Fruit fly (Drosophila melanogaster): ENCODE data around the gene btsz.
A peak's percentile ranks its signal among the peaks of the same experiment; 100 is the strongest.

Gene btsz

dm6 chr3R:14785335-14785734 is 90.0 kb downstream of the btsz start:
- TF ChIP-seq Hr39 (GFP tag; optimal IDR thresholded peaks at IDR 0.05) = no peak
- TF ChIP-seq CG34406 (GFP tag; optimal IDR thresholded peaks at IDR 0.05) = no peak
- no peak for TF ChIP-seq CG8319 (GFP tag; optimal IDR thresholded peaks at IDR 0.05)
- no peak for TF ChIP-seq CG16779 (tag; optimal IDR thresholded peaks at IDR 0.05)
- TF ChIP-seq achi (GFP tag; optimal IDR thresholded peaks at IDR 0.05) = peak; percentile 12
- peak; percentile 51 for TF ChIP-seq Hr4 (GFP tag; optimal IDR thresholded peaks at IDR 0.05)
- no peak for TF ChIP-seq Lpt (GFP tag; optimal IDR thresholded peaks at IDR 0.05)
- TF ChIP-seq Smox (GFP tag; optimal IDR thresholded peaks at IDR 0.05) = no peak
- no peak for TF ChIP-seq CG31627 (GFP tag; optimal IDR thresholded peaks at IDR 0.05)
- no peak for TF ChIP-seq CG11902 (GFP tag; optimal IDR thresholded peaks at IDR 0.05)
- TF ChIP-seq CG4318 (GFP tag; optimal IDR thresholded peaks at IDR 0.05) = peak; percentile 31
- TF ChIP-seq Eip93F (GFP tag; optimal IDR thresholded peaks at IDR 0.05) = no peak
- no peak for TF ChIP-seq CG3919 (GFP tag; optimal IDR thresholded peaks at IDR 0.05)
- TF ChIP-seq CG6163 (GFP tag; IDR thresholded peaks at IDR 0.05) = no peak
- peak; percentile 21 for TF ChIP-seq Sox14 (GFP tag; optimal IDR thresholded peaks at IDR 0.05)
- TF ChIP-seq CG11762 (GFP tag; optimal IDR thresholded peaks at IDR 0.05; ENCODE audit: insufficient read depth) = no peak
- no peak for TF ChIP-seq CG3032 (tag; optimal IDR thresholded peaks at IDR 0.05)
- TF ChIP-seq net (GFP tag; optimal IDR thresholded peaks at IDR 0.05) = peak; percentile 6
- no peak for TF ChIP-seq eg (GFP tag; IDR thresholded peaks at IDR 0.05)
- peak; percentile 35 for TF ChIP-seq CG15336 (GFP tag; IDR thresholded peaks at IDR 0.05)
- TF ChIP-seq CG8632 (GFP tag; optimal IDR thresholded peaks at IDR 0.05) = no peak
- TF ChIP-seq CG32006 (GFP tag; optimal IDR thresholded peaks at IDR 0.05) = peak; percentile 70
- peak; percentile 54; the same call in 2 of the 3 replicates for TF ChIP-seq CG8119 (GFP tag; IDR thresholded peaks at IDR 0.05)
- no peak for TF ChIP-seq CG6854 (GFP tag; optimal IDR thresholded peaks at IDR 0.05)

dm6 chr3R:14780747-14781146 is 94.5 kb downstream of the btsz start:
- TF ChIP-seq Eip93F (GFP tag; optimal IDR thresholded peaks at IDR 0.05) = peak; percentile 56
- peak; percentile 40 for TF ChIP-seq vri (GFP tag; optimal IDR thresholded peaks at IDR 0.05)
- no peak for TF ChIP-seq CG11762 (GFP tag; optimal IDR thresholded peaks at IDR 0.05; ENCODE audit: insufficient read depth)
- no peak for TF ChIP-seq fd59A (GFP tag; optimal IDR thresholded peaks at IDR 0.05)
- no peak for TF ChIP-seq CG6854 (GFP tag; optimal IDR thresholded peaks at IDR 0.05)
- peak; percentile 52 for TF ChIP-seq Eip78C (GFP tag)
- TF ChIP-seq OdsH (GFP tag; optimal IDR thresholded peaks at IDR 0.05) = no peak
- no peak for TF ChIP-seq CG6808 (GFP tag; optimal IDR thresholded peaks at IDR 0.05)
- no peak for TF ChIP-seq CG34406 (GFP tag; optimal IDR thresholded peaks at IDR 0.05)
- TF ChIP-seq CG8119 (GFP tag; IDR thresholded peaks at IDR 0.05) = 0 out of 3 replicates have a peak, but pooled peaks have one; percentile 5
- TF ChIP-seq fkh (GFP tag; optimal IDR thresholded peaks at IDR 0.05) = no peak
- TF ChIP-seq Gug (GFP tag; IDR thresholded peaks at IDR 0.05) = no peak
- no peak for TF ChIP-seq Ets21C (GFP tag; optimal IDR thresholded peaks at IDR 0.05)
- TF ChIP-seq topi (GFP tag; optimal IDR thresholded peaks at IDR 0.05) = no peak
- TF ChIP-seq fd85E (GFP tag; optimal IDR thresholded peaks at IDR 0.05) = no peak
- no peak for TF ChIP-seq Met (GFP tag; optimal IDR thresholded peaks at IDR 0.05)

dm6 chr3R:14779733-14780278 is 95.5 kb downstream of the btsz start:
- TF ChIP-seq CG32006 (GFP tag; optimal IDR thresholded peaks at IDR 0.05) (peak; percentile 43), CG6276 (GFP tag; optimal IDR thresholded peaks at IDR 0.05) (no peak), vri (GFP tag; optimal IDR thresholded peaks at IDR 0.05) (no peak), CG11762 (GFP tag; optimal IDR thresholded peaks at IDR 0.05; ENCODE audit: insufficient read depth) (no peak), acj6 (GFP tag; optimal IDR thresholded peaks at IDR 0.05) (peak; percentile 5), achi (GFP tag; optimal IDR thresholded peaks at IDR 0.05) (peak; percentile 20), CG8119 (GFP tag; IDR thresholded peaks at IDR 0.05) (peak; percentile 34; the same call in 1 of the 3 replicates), Eip78C (GFP tag) (peak; percentile 22), CG4318 (GFP tag; optimal IDR thresholded peaks at IDR 0.05) (peak; percentile 9), Smox (GFP tag; optimal IDR thresholded peaks at IDR 0.05) (no peak), OdsH (GFP tag; optimal IDR thresholded peaks at IDR 0.05) (peak; percentile 2), ss (GFP tag; optimal IDR thresholded peaks at IDR 0.05) (no peak), esn (GFP tag; optimal IDR thresholded peaks at IDR 0.05) (peak; percentile 15), Hr4 (GFP tag; optimal IDR thresholded peaks at IDR 0.05) (peak; percentile 49), pdm3 (GFP tag; optimal IDR thresholded peaks at IDR 0.05) (peak; percentile 1), fd59A (GFP tag; optimal IDR thresholded peaks at IDR 0.05) (no peak), lz (GFP tag; optimal IDR thresholded peaks at IDR 0.05) (peak; percentile 7), net (GFP tag; optimal IDR thresholded peaks at IDR 0.05) (peak; percentile 4), Lpt (GFP tag; optimal IDR thresholded peaks at IDR 0.05) (peak; percentile 8), CG6792 (GFP tag; optimal IDR thresholded peaks at IDR 0.05) (no peak)

Data from whole organism, prepupa.